Worm (Caenorhabditis elegans) whole organism, L2 larva: Measurements from ENCODE around the gene aman-2.

ENCODE experiments used
- R02D3.7 ChIP-seq: fragments of 150-350 bp; optimal IDR thresholded peaks from 2 replicates; lab custom pipeline; 2014; ENCODE audit warnings: missing biosample characterization, missing genetic modification characterization
- Y55F3AM.14 ChIP-seq: fragments of 200-800 bp; sonication (Bioruptor generic); optimal IDR thresholded peaks from 2 replicates; lab custom pipeline; 2018; ENCODE audit warnings: mild to moderate bottlenecking, missing genetic modification characterization, missing compliant biosample characterization
- ZK546.5 ChIP-seq: sonication (generic microtip); optimal IDR thresholded peaks from 2 replicates; lab custom pipeline; 2017; ENCODE audit warnings: missing biosample characterization, missing genetic modification characterization
- alr-1 ChIP-seq: fragments of 150-350 bp; optimal IDR thresholded peaks from 2 replicates; lab custom pipeline; 2014; ENCODE audit warnings: missing biosample characterization, missing genetic modification characterization
- aly-2 ChIP-seq: fragments of 150-350 bp; optimal IDR thresholded peaks from 2 replicates; lab custom pipeline; 2014; ENCODE audit warnings: missing biosample characterization, missing genetic modification characterization
- ama-1 ChIP-seq: fragments of 150-350 bp; optimal IDR thresholded peaks from 2 replicates; lab custom pipeline; 2018; ENCODE audit warnings: inconsistent platforms
- blmp-1 ChIP-seq: sonication (generic microtip); optimal IDR thresholded peaks from 2 replicates; lab custom pipeline; 2017; ENCODE audit warnings: missing genetic modification characterization, mild to moderate bottlenecking, missing compliant biosample characterization, antibody characterized with exemption, moderate library complexity; ENCODE audit not compliant: insufficient read depth
- ceh-16 ChIP-seq: fragments of 150-350 bp; optimal IDR thresholded peaks from 2 replicates; lab custom pipeline; 2014; ENCODE audit warnings: missing biosample characterization, missing genetic modification characterization
- ceh-82 ChIP-seq: fragments of 150-350 bp; optimal IDR thresholded peaks from 2 replicates; lab custom pipeline; 2014; ENCODE audit warnings: missing biosample characterization, missing genetic modification characterization
- crh-2 ChIP-seq: sonication (generic microtip); optimal IDR thresholded peaks from 2 replicates; lab custom pipeline; 2017; ENCODE audit warnings: missing biosample characterization, missing genetic modification characterization
- dmd-4 ChIP-seq: sonication (generic microtip); optimal IDR thresholded peaks from 2 replicates; lab custom pipeline; 2017; ENCODE audit warnings: missing biosample characterization, missing genetic modification characterization
- elt-1 ChIP-seq: fragments of 150-350 bp; optimal IDR thresholded peaks from 2 replicates; lab custom pipeline; 2014; ENCODE audit warnings: missing biosample characterization, missing genetic modification characterization
- elt-3 ChIP-seq: sonication (generic microtip); optimal IDR thresholded peaks from 2 replicates; lab custom pipeline; 2017; ENCODE audit warnings: missing biosample characterization, missing genetic modification characterization
- fos-1 ChIP-seq: fragments of 150-350 bp; optimal IDR thresholded peaks from 2 replicates; lab custom pipeline; 2014; ENCODE audit warnings: missing biosample characterization, missing genetic modification characterization
- gmeb-1 ChIP-seq: fragments of 150-350 bp; optimal IDR thresholded peaks from 2 replicates; lab custom pipeline; 2014; ENCODE audit warnings: missing biosample characterization, missing genetic modification characterization
- lin-11 ChIP-seq: fragments of 150-350 bp; sonication (generic microtip); optimal IDR thresholded peaks from 2 replicates; lab custom pipeline; 2014; ENCODE audit warnings: missing biosample characterization, missing genetic modification characterization, inconsistent platforms, mixed read lengths
- lin-13 ChIP-seq: fragments of 150-350 bp; optimal IDR thresholded peaks from 2 replicates; lab custom pipeline; 2014; ENCODE audit warnings: missing biosample characterization, missing genetic modification reagents, missing genetic modification characterization
- lin-39 ChIP-seq: fragments of 150-350 bp; optimal IDR thresholded peaks from 2 replicates; lab custom pipeline; 2014; ENCODE audit warnings: missing biosample characterization, missing genetic modification reagents, missing genetic modification characterization
- lsy-2 ChIP-seq, 2 experiments: fragments of 150-350 bp in 1 of 2; sonication (generic microtip) in 1 of 2; optimal IDR thresholded peaks; 2 replicates each; lab custom pipeline; 2014 to 2017; ENCODE audit warnings: missing biosample characterization in 2 of 2, missing genetic modification characterization in 2 of 2
- mab-5 ChIP-seq: fragments of 150-350 bp; optimal IDR thresholded peaks from 2 replicates; lab custom pipeline; 2014; ENCODE audit warnings: missing biosample characterization, missing genetic modification characterization
- mbf-1 ChIP-seq: sonication (generic microtip); optimal IDR thresholded peaks from 2 replicates; lab custom pipeline; 2017; ENCODE audit warnings: missing biosample characterization, missing genetic modification characterization
- mdl-1 ChIP-seq, 2 experiments: fragments of 150-350 bp in 1 of 2; sonication (generic microtip) in 1 of 2; optimal IDR thresholded peaks; 2 replicates each; lab custom pipeline; 2017; ENCODE audit warnings: missing biosample characterization in 2 of 2, missing genetic modification characterization in 2 of 2
- nhr-10 ChIP-seq: sonication (generic microtip); optimal IDR thresholded peaks from 2 replicates; lab custom pipeline; 2017; ENCODE audit warnings: missing biosample characterization, missing genetic modification characterization
- nhr-11 ChIP-seq: fragments of 150-350 bp; optimal IDR thresholded peaks from 2 replicates; lab custom pipeline; 2014; ENCODE audit warnings: missing biosample characterization, missing genetic modification characterization
- nhr-12 ChIP-seq: fragments of 150-350 bp; optimal IDR thresholded peaks from 2 replicates; lab custom pipeline; 2014; ENCODE audit warnings: missing biosample characterization, missing genetic modification characterization
- nhr-129 ChIP-seq: fragments of 150-350 bp; optimal IDR thresholded peaks from 2 replicates; lab custom pipeline; 2014; ENCODE audit warnings: missing biosample characterization, missing genetic modification characterization
- nhr-21 ChIP-seq: fragments of 150-350 bp; optimal IDR thresholded peaks from 2 replicates; lab custom pipeline; 2014; ENCODE audit warnings: missing biosample characterization, missing genetic modification characterization
- nhr-23 ChIP-seq: fragments of 150-350 bp; optimal IDR thresholded peaks from 2 replicates; lab custom pipeline; 2014; ENCODE audit warnings: missing biosample characterization, missing genetic modification reagents, missing genetic modification characterization
- nhr-237 ChIP-seq: fragments of 150-350 bp; optimal IDR thresholded peaks from 2 replicates; lab custom pipeline; 2014; ENCODE audit warnings: missing biosample characterization, missing genetic modification characterization
- nhr-25 ChIP-seq: fragments of 150-350 bp; sonication (generic microtip); optimal IDR thresholded peaks from 3 replicates; lab custom pipeline; 2014; ENCODE audit warnings: missing biosample characterization, missing genetic modification characterization
- nhr-6 ChIP-seq: fragments of 150-350 bp; optimal IDR thresholded peaks from 2 replicates; lab custom pipeline; 2014; ENCODE audit warnings: missing biosample characterization, missing genetic modification characterization
- peb-1 ChIP-seq: fragments of 150-350 bp; optimal IDR thresholded peaks from 2 replicates; lab custom pipeline; 2014; ENCODE audit warnings: missing biosample characterization, missing genetic modification characterization
- skn-1 ChIP-seq: sonication (generic microtip); optimal IDR thresholded peaks from 2 replicates; lab custom pipeline; 2017; ENCODE audit warnings: missing biosample characterization, missing genetic modification characterization
- sma-3 ChIP-seq: sonication (generic microtip); optimal IDR thresholded peaks from 2 replicates; lab custom pipeline; 2016; ENCODE audit warnings: missing genetic modification reagents, missing genetic modification characterization, missing compliant biosample characterization
- sma-9 ChIP-seq, 2 experiments: fragments of 150-350 bp in 1 of 2; sonication (generic microtip) in 1 of 2; optimal IDR thresholded peaks; 2 replicates each; lab custom pipeline; 2014 to 2016; ENCODE audit warnings: missing genetic modification characterization in 2 of 2, mild to moderate bottlenecking in 1 of 2, missing biosample characterization in 1 of 2, missing compliant biosample characterization in 1 of 2, missing genetic modification reagents in 1 of 2, moderate library complexity in 1 of 2
- snpc-4 ChIP-seq: fragments of 150-350 bp; optimal IDR thresholded peaks from 2 replicates; lab custom pipeline; 2014; ENCODE audit warnings: missing biosample characterization, missing genetic modification characterization
- unc-39 ChIP-seq: fragments of 150-350 bp; optimal IDR thresholded peaks from 2 replicates; lab custom pipeline; 2014; ENCODE audit warnings: missing biosample characterization, missing genetic modification characterization
- unc-62 ChIP-seq: fragments of 150-350 bp; optimal IDR thresholded peaks from 2 replicates; lab custom pipeline; 2014; ENCODE audit warnings: missing biosample characterization, missing genetic modification reagents, missing genetic modification characterization
- ztf-1 ChIP-seq: fragments of 200-800 bp; sonication (Bioruptor generic); conservative IDR thresholded peaks from 2 replicates; pipeline ENCODE4 v1.3.6; 2022; ENCODE audit warnings: missing genetic modification characterization, missing compliant biosample characterization
- ztf-11 ChIP-seq: sonication (generic microtip); optimal IDR thresholded peaks from 2 replicates; lab custom pipeline; 2017; ENCODE audit warnings: missing biosample characterization, missing genetic modification characterization
- ztf-4 ChIP-seq: fragments of 150-350 bp; optimal IDR thresholded peaks from 2 replicates; lab custom pipeline; 2014; ENCODE audit warnings: missing biosample characterization, missing genetic modification characterization

Gene aman-2

ce11 chrV:11893975-11894374 lies 39.1 kb downstream of the aman-2 start, which contains the start of gene K12G11.6:
Gene K12G11.6 (plus strand): TSS chrV:11894331.
- no peak for TF ChIP-seq sma-3 (GFP tag; lab: Kevin White, UChicago)
- no peak for TF ChIP-seq mab-5 (tag; lab: Kevin White, UChicago)
- no peak for TF ChIP-seq nhr-25 (tag; lab: Kevin White, UChicago)
- no peak for TF ChIP-seq nhr-10 (tag; lab: Kevin White, UChicago)
- TF ChIP-seq dmd-4 (tag; lab: Kevin White, UChicago) = no peak
- TF ChIP-seq lin-39 (tag; lab: Kevin White, UChicago) = no peak
- no peak for TF ChIP-seq snpc-4 (tag; lab: Kevin White, UChicago)
- TF ChIP-seq gmeb-1 = no peak
- no peak for TF ChIP-seq unc-39 (tag; lab: Kevin White, UChicago)
- TF ChIP-seq nhr-11 (tag; lab: Kevin White, UChicago) = no peak
- no peak for TF ChIP-seq nhr-12 (tag; lab: Kevin White, UChicago)
- TF ChIP-seq ztf-11 (tag; lab: Kevin White, UChicago) = no peak
- TF ChIP-seq ceh-16 (tag; lab: Kevin White, UChicago) = no peak
- no peak for TF ChIP-seq ztf-1
- no peak for TF ChIP-seq R02D3.7 (tag; lab: Kevin White, UChicago)
- TF ChIP-seq lin-11 = no peak
- no peak for TF ChIP-seq mbf-1 (tag; lab: Kevin White, UChicago)
- no peak for TF ChIP-seq ceh-82 (tag; lab: Kevin White, UChicago)

DNA sequence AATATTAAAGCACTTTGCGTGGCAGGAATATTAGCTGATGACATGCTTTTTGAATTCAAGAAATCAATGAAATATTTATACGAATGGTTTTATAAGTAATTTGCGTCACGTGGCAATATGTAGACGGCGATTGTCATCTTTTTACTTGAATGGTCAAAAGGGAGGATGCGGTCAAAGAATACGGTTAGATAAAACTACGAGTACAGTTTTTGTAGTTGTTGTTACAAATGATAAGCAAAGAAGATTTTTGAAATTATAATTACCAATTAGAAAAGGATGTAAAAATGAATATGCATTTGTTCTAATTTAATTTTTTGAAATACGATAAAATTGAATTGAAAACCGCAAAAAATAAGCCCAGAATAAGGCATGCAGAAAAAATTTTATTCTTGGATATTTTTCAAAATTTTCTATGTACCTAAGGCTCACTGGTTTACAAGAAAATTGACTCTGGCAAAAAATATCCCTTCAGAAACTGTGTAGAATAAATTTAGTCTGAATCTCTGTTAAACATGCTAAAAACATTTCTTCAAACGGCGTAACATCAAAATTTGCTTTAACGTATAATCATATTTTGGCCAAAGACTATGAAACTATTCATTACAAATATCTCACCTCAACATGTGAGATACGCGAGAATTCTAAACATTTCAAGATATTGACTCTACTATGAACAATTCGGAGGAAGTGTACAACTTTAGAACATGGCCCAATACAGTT lies 41.7 kb downstream of the aman-2 start, which contains the start of the genes sodh-2 and srx-76:
Gene sodh-2 (minus strand): TSS at position 101 of the 720 bp plus-strand sequence.
Gene srx-76 (plus strand): TSS at position 670 of the 720 bp plus-strand sequence.
- TF ChIP-seq Y55F3AM.14 (GFP tag; lab: Kevin White, UChicago) = no peak
- TF ChIP-seq nhr-21 (tag; lab: Kevin White, UChicago) = no peak
- TF ChIP-seq lin-13 (GFP tag; lab: Kevin White, UChicago) = no peak
- no peak for TF ChIP-seq dmd-4 (tag; lab: Kevin White, UChicago)
- TF ChIP-seq unc-62 (GFP tag; lab: Kevin White, UChicago) = no peak
- TF ChIP-seq nhr-6 = no peak
- no peak for TF ChIP-seq aly-2 (tag; lab: Kevin White, UChicago)
- TF ChIP-seq ztf-1 = no peak
- TF ChIP-seq fos-1 (tag; lab: Kevin White, UChicago) = no peak
- no peak for TF ChIP-seq nhr-237 (tag; lab: Kevin White, UChicago)
- no peak for TF ChIP-seq lin-11
- no peak for TF ChIP-seq skn-1 (tag; lab: Kevin White, UChicago)
- no peak for TF ChIP-seq snpc-4 (tag; lab: Kevin White, UChicago)
- TF ChIP-seq mab-5 (tag; lab: Kevin White, UChicago) = no peak
- no peak for TF ChIP-seq nhr-12 (tag; lab: Kevin White, UChicago)
- no peak for TF ChIP-seq ztf-4
- no peak for TF ChIP-seq blmp-1 (tag; lab: Kevin White, UChicago)
- TF ChIP-seq nhr-25 (tag; lab: Kevin White, UChicago) = no peak
- TF ChIP-seq ceh-16 (tag; lab: Kevin White, UChicago) = no peak

DNA sequence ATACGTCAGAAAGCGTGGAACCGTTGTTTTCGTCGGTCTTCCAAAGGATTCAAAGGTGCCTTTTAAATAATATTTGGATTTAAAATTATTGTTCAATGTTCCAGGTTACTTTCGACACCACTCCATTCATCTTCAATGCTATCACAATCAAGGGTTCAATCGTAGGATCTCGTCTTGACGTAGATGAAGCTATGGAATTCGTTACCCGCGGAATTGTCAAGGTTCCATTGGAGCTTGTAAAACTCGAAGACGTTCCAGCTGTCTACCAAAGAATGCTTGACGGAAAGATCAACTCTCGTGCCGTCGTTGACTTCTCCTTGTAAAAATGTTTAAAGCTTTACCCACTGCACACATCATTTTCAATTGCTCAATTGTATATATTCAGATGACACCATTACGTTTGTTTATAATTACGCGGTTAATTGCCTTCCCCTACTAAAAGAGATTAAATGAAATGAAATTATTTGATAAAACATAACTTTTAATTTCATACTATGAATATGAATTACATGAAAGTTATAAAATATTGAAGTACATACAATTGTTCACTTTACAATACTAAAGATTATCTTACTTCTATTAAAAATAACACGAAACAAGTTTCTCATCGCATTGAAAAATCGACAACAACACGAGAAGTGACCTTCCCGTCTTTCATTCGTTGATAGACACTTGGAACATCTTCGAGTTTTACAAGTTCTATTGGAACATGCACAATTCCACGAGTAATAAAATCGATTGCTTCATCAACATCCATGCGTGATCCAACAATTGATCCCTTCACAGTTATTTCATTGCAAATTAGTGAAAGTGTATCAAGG lies 43.7 kb downstream of the aman-2 start:
- no peak for TF ChIP-seq elt-1 (tag; lab: Kevin White, UChicago)
- peak; percentile 21 for TF ChIP-seq mab-5 (tag; lab: Kevin White, UChicago)
- TF ChIP-seq lin-11 = no peak
- TF ChIP-seq blmp-1 (tag; lab: Kevin White, UChicago) = peak; percentile 45
- TF ChIP-seq ama-1 = peak; percentile 56
- no peak for TF ChIP-seq ceh-82 (tag; lab: Kevin White, UChicago)
- TF ChIP-seq elt-3 (tag; lab: Kevin White, UChicago) = no peak
- TF ChIP-seq mdl-1 (tag; optimal IDR thresholded peaks at IDR 0.05; lab: Kevin White, UChicago) = no peak
- no peak for TF ChIP-seq skn-1 (tag; lab: Kevin White, UChicago)
- TF ChIP-seq nhr-12 (tag; lab: Kevin White, UChicago) = no peak
- no peak for TF ChIP-seq unc-39 (tag; lab: Kevin White, UChicago)
- peak; percentile 41 for TF ChIP-seq sma-9 (GFP tag; optimal IDR thresholded peaks at IDR 0.05; lab: Kevin White, UChicago)
- TF ChIP-seq sma-9 (tag; optimal IDR thresholded peaks at IDR 0.05; lab: Kevin White, UChicago) = no peak
- no peak for TF ChIP-seq ztf-11 (tag; lab: Kevin White, UChicago)
- TF ChIP-seq nhr-25 (tag; lab: Kevin White, UChicago) = no peak
- TF ChIP-seq dmd-4 (tag; lab: Kevin White, UChicago) = no peak
- TF ChIP-seq snpc-4 (tag; lab: Kevin White, UChicago) = no peak
- TF ChIP-seq aly-2 (tag; lab: Kevin White, UChicago) = no peak
- no peak for TF ChIP-seq ZK546.5
- no peak for TF ChIP-seq alr-1
- TF ChIP-seq lin-13 (GFP tag; lab: Kevin White, UChicago) = peak; percentile 14
- peak; percentile 62 for TF ChIP-seq nhr-6
- TF ChIP-seq lin-39 (tag; lab: Kevin White, UChicago) = no peak
- TF ChIP-seq fos-1 (tag; lab: Kevin White, UChicago) = peak; percentile 33
- peak; percentile 7 for TF ChIP-seq nhr-21 (tag; lab: Kevin White, UChicago)
- peak in 1 of 2 experiments; percentile 70 for TF ChIP-seq lsy-2 (tag; optimal IDR thresholded peaks at IDR 0.05; lab: Kevin White, UChicago)
- TF ChIP-seq nhr-129 (tag; lab: Kevin White, UChicago) = peak; percentile 53
- TF ChIP-seq ztf-4 = peak; percentile 60
- no peak for TF ChIP-seq nhr-23 (tag; lab: Kevin White, UChicago)
- no peak for TF ChIP-seq peb-1 (tag; lab: Kevin White, UChicago)
- peak; percentile 9 for TF ChIP-seq crh-2
- no peak for TF ChIP-seq R02D3.7 (tag; lab: Kevin White, UChicago)
- TF ChIP-seq gmeb-1 = peak; percentile 52
- no peak for TF ChIP-seq ztf-1
